Fruit fly (Drosophila melanogaster) whole organism: ENCODE measurements around the gene CG42820.

Experiments
- pan ChIP-seq: fragments of >200 bp; optimal IDR thresholded peaks from 2 replicates; lab custom pipeline; 2017
- psq ChIP-seq: fragments of >200 bp; optimal IDR thresholded peaks from 2 replicates; lab custom pipeline; 2017

DNA sequence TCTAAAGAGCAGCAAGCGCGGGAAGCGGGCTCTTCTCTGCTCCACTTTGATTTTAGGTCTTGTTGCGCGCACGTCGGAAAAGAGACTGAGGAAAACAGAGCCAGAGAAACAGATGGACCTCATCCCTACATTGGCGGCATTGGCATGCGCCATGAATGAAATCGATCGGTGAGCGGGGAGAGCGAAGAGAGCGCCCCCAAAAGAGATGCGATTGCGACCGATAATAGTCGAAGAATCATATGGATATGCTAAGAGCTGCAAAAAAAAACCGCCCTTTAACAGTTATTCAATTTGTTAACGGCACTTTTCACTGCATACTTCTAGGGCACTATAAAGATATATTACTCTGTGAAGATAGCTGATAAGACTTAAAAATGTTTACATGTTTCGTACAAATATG lies 41.3 kb upstream of the CG42820 start, which contains the start of gene grk:
- TF ChIP-seq psq (lab: Kevin White, UChicago) (no peak), pan (lab: Kevin White, UChicago) (no peak)
